Worm (Caenorhabditis elegans): Measurements from ENCODE around the gene C49F8.14.
A peak's percentile ranks its signal among the peaks of the same experiment; 100 is the strongest.

C49F8.14 gene

ce11 chrX:13376851-13377250 is at the start of gene C49F8.14, which contains the start of gene gem-1:
Gene C49F8.14 (minus strand): TSS chrX:13376949.
Gene gem-1 (minus strand): TSS chrX:13376992.
- TF ChIP-seq W03F9.2 (tag; optimal IDR thresholded peaks at IDR 0.05) (no peak), him-1 (tag; optimal IDR thresholded peaks at IDR 0.05) (no peak), dao-5 (tag; optimal IDR thresholded peaks at IDR 0.05) (no peak)

ce11 chrX:13423340-13423739 is 46.6 kb upstream of the C49F8.14 start, which contains the start of gene fkh-3:
Gene fkh-3 (minus strand): TSS chrX:13423440.
- TF ChIP-seq him-1 (tag; optimal IDR thresholded peaks at IDR 0.05) = no peak
- TF ChIP-seq dao-5 (tag; optimal IDR thresholded peaks at IDR 0.05) = no peak
- no peak for TF ChIP-seq W03F9.2 (tag; optimal IDR thresholded peaks at IDR 0.05)

ce11 chrX:13421068-13421467 is 44.3 kb upstream of the C49F8.14 start:
- TF ChIP-seq dao-5 (tag; optimal IDR thresholded peaks at IDR 0.05) (no peak), W03F9.2 (tag; optimal IDR thresholded peaks at IDR 0.05) (no peak), him-1 (tag; optimal IDR thresholded peaks at IDR 0.05) (no peak)

- TF ChIP-seq W03F9.2 (tag; optimal IDR thresholded peaks at IDR 0.05) = no peak
- TF ChIP-seq him-1 (tag; optimal IDR thresholded peaks at IDR 0.05) = no peak
- TF ChIP-seq dao-5 (tag; optimal IDR thresholded peaks at IDR 0.05) = no peak
These were observed 43.2 kb upstream of the C49F8.14 start, which contains the start of gene C29F7.3 for ce11 chrX:13419884-13420339. Gene C29F7.3 (minus strand): TSS chrX:13419934.

ce11 chrX:13417479-13417878 is 40.7 kb upstream of the C49F8.14 start:
- TF ChIP-seq him-1 (tag; optimal IDR thresholded peaks at IDR 0.05) (no peak), dao-5 (tag; optimal IDR thresholded peaks at IDR 0.05) (no peak), W03F9.2 (tag; optimal IDR thresholded peaks at IDR 0.05) (no peak)

DNA sequence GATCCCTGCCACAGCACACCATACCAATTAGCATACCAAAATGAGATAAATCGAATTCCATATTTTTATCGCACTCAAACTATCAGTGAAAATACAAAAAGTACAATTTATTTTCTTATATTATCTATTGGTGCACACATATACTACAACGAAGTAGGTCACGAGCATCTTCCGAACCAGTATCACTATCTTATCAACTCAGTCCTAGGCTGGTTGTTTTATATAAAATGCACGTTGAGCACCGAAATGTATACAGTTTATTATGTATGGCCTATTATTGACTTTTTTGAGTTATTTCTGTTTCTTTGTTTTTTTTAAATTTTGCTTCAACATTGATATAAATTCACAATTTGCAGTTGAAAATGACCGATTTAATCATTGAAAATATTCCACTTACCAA is 39.0 kb upstream of the C49F8.14 start, which contains the start of gene C29F7.2:
C29F7.2 (plus strand) TSS at position 357 of the 400 bp plus-strand sequence.
- no peak for TF ChIP-seq him-1 (tag; optimal IDR thresholded peaks at IDR 0.05)
- no peak for TF ChIP-seq W03F9.2 (tag; optimal IDR thresholded peaks at IDR 0.05)
- TF ChIP-seq dao-5 (tag; optimal IDR thresholded peaks at IDR 0.05) = no peak

DNA sequence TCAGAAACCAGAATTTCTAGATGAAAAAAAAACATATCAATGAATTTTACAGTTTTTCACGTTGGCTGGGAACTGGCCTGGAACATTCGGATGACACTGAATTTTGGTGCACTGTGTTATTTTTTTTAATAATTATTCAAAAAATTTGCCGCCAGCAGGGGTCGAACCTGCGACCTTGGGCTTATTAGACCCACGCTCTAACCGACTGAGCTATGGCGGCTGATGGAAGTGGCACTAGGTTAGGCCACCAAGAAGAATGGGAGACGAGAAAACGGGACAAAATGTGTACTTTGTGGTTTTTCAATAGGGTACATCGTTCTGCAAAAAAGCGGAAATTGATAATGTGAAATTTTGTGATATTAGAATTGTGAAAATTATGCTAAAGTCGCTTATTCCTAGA is 38.2 kb upstream of the C49F8.14 start:
- TF ChIP-seq dao-5 (tag; optimal IDR thresholded peaks at IDR 0.05) (no peak), him-1 (tag; optimal IDR thresholded peaks at IDR 0.05) (no peak), W03F9.2 (tag; optimal IDR thresholded peaks at IDR 0.05) (peak; percentile 54)

ce11 chrX:13412307-13412706 is 35.6 kb upstream of the C49F8.14 start:
- TF ChIP-seq W03F9.2 (tag; optimal IDR thresholded peaks at IDR 0.05) = no peak
- TF ChIP-seq dao-5 (tag; optimal IDR thresholded peaks at IDR 0.05) = no peak
- TF ChIP-seq him-1 (tag; optimal IDR thresholded peaks at IDR 0.05) = no peak

DNA sequence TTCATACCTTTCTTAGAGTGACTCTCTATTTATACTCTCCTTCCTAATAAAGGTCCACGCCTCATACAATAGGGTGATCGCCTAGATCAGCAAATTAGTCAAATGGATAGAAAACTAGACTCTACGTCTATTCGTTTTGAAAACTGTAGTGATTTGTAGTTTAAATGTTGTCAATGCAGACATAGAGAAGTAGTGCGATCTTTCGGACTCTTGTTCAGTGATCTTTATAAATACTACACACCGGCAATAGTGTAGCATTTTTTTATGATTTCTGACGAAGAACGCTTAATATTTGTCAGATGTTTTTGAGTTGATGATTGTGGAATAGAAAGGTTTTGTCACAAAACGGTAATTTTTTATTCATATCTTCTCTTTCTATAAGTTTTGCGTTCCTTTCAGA is 34.6 kb upstream of the C49F8.14 start:
- TF ChIP-seq dao-5 (tag; optimal IDR thresholded peaks at IDR 0.05) (no peak), him-1 (tag; optimal IDR thresholded peaks at IDR 0.05) (no peak), W03F9.2 (tag; optimal IDR thresholded peaks at IDR 0.05) (no peak)

DNA sequence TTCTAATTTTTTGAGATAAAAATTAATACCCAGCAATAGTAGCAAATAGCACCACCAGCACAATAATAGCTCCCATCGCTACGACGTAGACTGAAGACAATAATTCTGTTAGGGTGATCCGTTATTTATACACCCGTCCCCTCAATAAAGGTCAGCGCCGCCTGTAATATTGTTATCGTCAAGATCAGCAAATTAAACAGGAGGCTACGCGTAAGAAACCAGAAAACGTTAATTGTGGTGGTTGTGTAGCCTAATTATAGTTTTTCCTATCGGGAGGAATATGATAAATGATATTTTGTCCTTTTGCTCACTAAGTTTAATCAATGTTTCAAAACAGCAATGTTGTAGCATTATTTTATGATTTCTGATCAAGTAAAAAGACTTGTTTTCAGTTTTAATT is 32.8 kb upstream of the C49F8.14 start, which contains the start of the genes cyp-13B1 and C29F7.1:
cyp-13B1 (minus strand) TSS at position 101 of the 400 bp plus-strand sequence.
C29F7.1 (plus strand) TSS at position 394 of the 400 bp plus-strand sequence.
- TF ChIP-seq him-1 (tag; optimal IDR thresholded peaks at IDR 0.05) = no peak
- no peak for TF ChIP-seq dao-5 (tag; optimal IDR thresholded peaks at IDR 0.05)
- no peak for TF ChIP-seq W03F9.2 (tag; optimal IDR thresholded peaks at IDR 0.05)

ce11 chrX:13401783-13402182 is 25.0 kb upstream of the C49F8.14 start, which contains the start of gene F02C12.1:
Gene F02C12.1 (plus strand): TSS chrX:13402083.
- no peak for TF ChIP-seq dao-5 (tag; optimal IDR thresholded peaks at IDR 0.05)
- TF ChIP-seq W03F9.2 (tag; optimal IDR thresholded peaks at IDR 0.05) = no peak
- no peak for TF ChIP-seq him-1 (tag; optimal IDR thresholded peaks at IDR 0.05)

DNA sequence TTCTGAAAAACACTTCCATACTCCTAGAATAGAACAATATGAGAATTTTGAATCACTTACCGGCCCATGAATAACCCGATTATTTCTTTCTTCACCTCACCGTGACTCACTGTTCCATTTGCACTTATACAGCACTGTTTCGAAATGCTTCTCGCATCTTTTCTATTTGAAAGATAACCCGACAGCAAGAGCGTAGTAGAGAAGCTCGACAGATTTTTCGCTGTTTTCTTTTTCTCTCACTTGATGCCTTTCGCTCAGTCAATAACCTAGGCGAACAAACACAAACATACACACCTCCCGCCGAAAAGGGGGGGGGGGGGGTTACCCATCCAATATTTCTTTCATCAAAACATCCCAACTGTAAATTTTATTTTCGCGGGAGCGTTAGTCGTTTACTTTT is 24.6 kb upstream of the C49F8.14 start:
- TF ChIP-seq dao-5 (tag; optimal IDR thresholded peaks at IDR 0.05) = no peak
- TF ChIP-seq W03F9.2 (tag; optimal IDR thresholded peaks at IDR 0.05) = peak; percentile 10
- TF ChIP-seq him-1 (tag; optimal IDR thresholded peaks at IDR 0.05) = no peak

ce11 chrX:13399221-13399620 is 22.5 kb upstream of the C49F8.14 start, which contains the start of gene F02C12.2:
Gene F02C12.2 (minus strand): TSS chrX:13399321.
- TF ChIP-seq dao-5 (tag; optimal IDR thresholded peaks at IDR 0.05) (no peak), W03F9.2 (tag; optimal IDR thresholded peaks at IDR 0.05) (no peak), him-1 (tag; optimal IDR thresholded peaks at IDR 0.05) (no peak)

ce11 chrX:13396550-13397023 is 19.8 kb upstream of the C49F8.14 start, which contains the start of gene F02C12.3:
Gene F02C12.3 (plus strand): TSS chrX:13396973.
- TF ChIP-seq W03F9.2 (tag; optimal IDR thresholded peaks at IDR 0.05) (peak; percentile 52), dao-5 (tag; optimal IDR thresholded peaks at IDR 0.05) (no peak), him-1 (tag; optimal IDR thresholded peaks at IDR 0.05) (no peak)

ce11 chrX:13394971-13395370 is 18.2 kb upstream of the C49F8.14 start, which contains the start of gene irld-2:
Gene irld-2 (minus strand): TSS chrX:13395071.
- no peak for TF ChIP-seq dao-5 (tag; optimal IDR thresholded peaks at IDR 0.05)
- TF ChIP-seq W03F9.2 (tag; optimal IDR thresholded peaks at IDR 0.05) = no peak
- TF ChIP-seq him-1 (tag; optimal IDR thresholded peaks at IDR 0.05) = no peak
